Fruit fly (Drosophila melanogaster): ENCODE results near the gene MESR3.

Gene MESR3

dm6 chr2L:18705617-18706046 is 88.6 kb downstream of the MESR3 start, which contains the start of gene Jwa (continued):
- peak; percentile 88 for TF ChIP-seq psq (GFP tag; optimal IDR thresholded peaks at IDR 0.05)
- no peak for TF ChIP-seq GATAd (GFP tag; optimal IDR thresholded peaks at IDR 0.05)

dm6 chr2L:18707844-18708238 is 90.8 kb downstream of the MESR3 start:
- TF ChIP-seq Dfd (GFP tag; optimal IDR thresholded peaks at IDR 0.05) = no peak
- no peak for TF ChIP-seq GATAd (GFP tag; optimal IDR thresholded peaks at IDR 0.05)
- no peak for TF ChIP-seq pan (optimal IDR thresholded peaks at IDR 0.05)
- peak; percentile 43 for TF ChIP-seq h (GFP tag; optimal IDR thresholded peaks at IDR 0.05)
- no peak for TF ChIP-seq Vsx2 (GFP tag; optimal IDR thresholded peaks at IDR 0.05; ENCODE audit: partially characterized antibody)
- TF ChIP-seq Mio (GFP tag; optimal IDR thresholded peaks at IDR 0.05) = no peak
- no peak for TF ChIP-seq psq (GFP tag; optimal IDR thresholded peaks at IDR 0.05)
- TF ChIP-seq CrebA (GFP tag; optimal IDR thresholded peaks at IDR 0.05; ENCODE audit: borderline replicate concordance) = no peak
- TF ChIP-seq Hr83 (GFP tag; optimal IDR thresholded peaks at IDR 0.05; ENCODE audit: poor library complexity, severe bottlenecking) = peak; percentile 25
- TF ChIP-seq Rel (GFP tag; optimal IDR thresholded peaks at IDR 0.05) = no peak
- TF ChIP-seq Rel (tag; optimal IDR thresholded peaks at IDR 0.05) = no peak
- peak; percentile 63 for TF ChIP-seq Hnf4 (GFP tag; optimal IDR thresholded peaks at IDR 0.05)
- no peak for TF ChIP-seq Dif (GFP tag; optimal IDR thresholded peaks at IDR 0.05; ENCODE audit: partially characterized antibody)
- no peak for TF ChIP-seq Sp1 (GFP tag; optimal IDR thresholded peaks at IDR 0.05)
- TF ChIP-seq fru (GFP tag; optimal IDR thresholded peaks at IDR 0.05) = peak; percentile 53
- TF ChIP-seq dl (GFP tag; optimal IDR thresholded peaks at IDR 0.05; ENCODE audit: insufficient read depth in 1 of 2, partially characterized antibody in 2 of 2) = no peak
- no peak for TF ChIP-seq dsf (GFP tag; optimal IDR thresholded peaks at IDR 0.05; ENCODE audit: borderline replicate concordance)
- peak; percentile 10 for TF ChIP-seq CG32264 (GFP tag; optimal IDR thresholded peaks at IDR 0.05)
- TF ChIP-seq Abd-B (GFP tag; optimal IDR thresholded peaks at IDR 0.05) = no peak
- TF ChIP-seq Hr78 (GFP tag; optimal IDR thresholded peaks at IDR 0.05) = no peak
- TF ChIP-seq sage (GFP tag; optimal IDR thresholded peaks at IDR 0.05) = no peak
- TF ChIP-seq br (GFP tag; optimal IDR thresholded peaks at IDR 0.05) = peak; percentile 38
- TF ChIP-seq Jra (GFP tag; optimal IDR thresholded peaks at IDR 0.05) = no peak
- no peak for TF ChIP-seq brk (GFP tag; optimal IDR thresholded peaks at IDR 0.05)
- TF ChIP-seq CG9705 (GFP tag; optimal IDR thresholded peaks at IDR 0.05) = no peak
- TF ChIP-seq Myc (optimal IDR thresholded peaks at IDR 0.05) = no peak
- TF ChIP-seq N (GFP tag; optimal IDR thresholded peaks at IDR 0.05) = no peak
- TF ChIP-seq jim (GFP tag; optimal IDR thresholded peaks at IDR 0.05) = no peak
- peak; percentile 59 for TF ChIP-seq rgr (GFP tag; optimal IDR thresholded peaks at IDR 0.05)
- TF ChIP-seq foxo (GFP tag; optimal IDR thresholded peaks at IDR 0.05) = peak in 1 of 2 experiments; percentile 54
- no peak for TF ChIP-seq HLH106 (tag; optimal IDR thresholded peaks at IDR 0.05)
- TF ChIP-seq tai (GFP tag; optimal IDR thresholded peaks at IDR 0.05) = no peak
- TF ChIP-seq ey (GFP tag; optimal IDR thresholded peaks at IDR 0.05) = peak; percentile 22
- TF ChIP-seq dmrt93B (GFP tag; optimal IDR thresholded peaks at IDR 0.05) = no peak
- no peak for TF ChIP-seq usp (GFP tag; optimal IDR thresholded peaks at IDR 0.05)
- TF ChIP-seq woc (GFP tag; optimal IDR thresholded peaks at IDR 0.05) = no peak
- peak; percentile 36 for TF ChIP-seq OdsH (GFP tag; optimal IDR thresholded peaks at IDR 0.05)
- TF ChIP-seq lola (GFP tag; optimal IDR thresholded peaks at IDR 0.05) = no peak
- TF ChIP-seq sv (GFP tag; optimal IDR thresholded peaks at IDR 0.05) = no peak

DNA sequence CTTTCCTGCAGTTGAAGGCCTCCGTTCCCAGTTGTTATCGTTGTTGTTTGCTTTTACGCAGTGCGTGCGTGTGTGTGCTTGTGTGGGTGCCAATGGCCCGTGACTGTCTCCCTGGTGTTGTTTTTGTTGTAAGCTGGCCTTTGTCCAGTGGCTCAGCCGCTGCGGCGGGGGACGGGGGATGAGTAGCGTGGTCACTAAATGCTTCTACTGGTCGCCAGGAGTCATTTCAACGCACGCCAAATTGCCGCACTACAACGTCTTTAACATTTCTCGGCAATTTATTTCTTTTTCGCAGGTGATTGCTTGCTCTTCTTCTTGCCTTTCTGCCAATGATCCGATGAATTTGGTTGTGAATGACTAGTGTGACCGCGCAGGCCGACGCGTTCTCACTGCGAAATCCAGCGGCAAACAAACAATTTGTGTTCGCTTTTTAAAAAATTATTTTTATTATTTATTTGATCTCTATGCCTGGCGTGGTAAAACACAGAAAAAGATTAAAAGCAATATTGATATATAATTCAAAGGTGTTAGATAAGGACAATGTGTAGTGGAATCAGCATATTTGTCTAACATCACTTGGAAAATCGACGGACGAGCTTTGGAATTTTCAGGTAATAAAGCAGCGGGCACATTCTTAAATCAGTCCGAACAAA is 91.3 kb downstream of the MESR3 start, which contains the start of the genes Faf2 and Grip71:
Faf2 (minus strand) TSS at position 450 of the 653 bp plus-strand sequence.
Grip71 (plus strand) TSS at position 608 of the 653 bp plus-strand sequence.
- TF ChIP-seq dl (GFP tag; optimal IDR thresholded peaks at IDR 0.05; ENCODE audit: insufficient read depth in 1 of 2, partially characterized antibody in 2 of 2) (no peak), Abd-B (GFP tag; optimal IDR thresholded peaks at IDR 0.05) (no peak), br (GFP tag; optimal IDR thresholded peaks at IDR 0.05) (peak; percentile 60), Hr83 (GFP tag; optimal IDR thresholded peaks at IDR 0.05; ENCODE audit: poor library complexity, severe bottlenecking) (no peak), psq (GFP tag; optimal IDR thresholded peaks at IDR 0.05) (peak; percentile 62), Hr78 (GFP tag; optimal IDR thresholded peaks at IDR 0.05) (no peak), Rel (GFP tag; optimal IDR thresholded peaks at IDR 0.05) (peak; percentile 3), Rel (tag; optimal IDR thresholded peaks at IDR 0.05) (peak; percentile 60), Hnf4 (GFP tag; optimal IDR thresholded peaks at IDR 0.05) (peak; percentile 77), Mio (GFP tag; optimal IDR thresholded peaks at IDR 0.05) (no peak), Jra (GFP tag; optimal IDR thresholded peaks at IDR 0.05) (peak; percentile 39), sage (GFP tag; optimal IDR thresholded peaks at IDR 0.05) (peak; percentile 72), Myc (optimal IDR thresholded peaks at IDR 0.05) (no peak), foxo (GFP tag; optimal IDR thresholded peaks at IDR 0.05) (peak in 1 of 2 experiments; percentile 81), pan (optimal IDR thresholded peaks at IDR 0.05) (no peak), N (GFP tag; optimal IDR thresholded peaks at IDR 0.05) (peak; percentile 73), tai (GFP tag; optimal IDR thresholded peaks at IDR 0.05) (no peak), ey (GFP tag; optimal IDR thresholded peaks at IDR 0.05) (peak; percentile 74), Dif (GFP tag; optimal IDR thresholded peaks at IDR 0.05; ENCODE audit: partially characterized antibody) (no peak), lola (GFP tag; optimal IDR thresholded peaks at IDR 0.05) (no peak), OdsH (GFP tag; optimal IDR thresholded peaks at IDR 0.05) (peak; percentile 42), brk (GFP tag; optimal IDR thresholded peaks at IDR 0.05) (no peak), HLH106 (tag; optimal IDR thresholded peaks at IDR 0.05) (peak; percentile 88), Vsx2 (GFP tag; optimal IDR thresholded peaks at IDR 0.05; ENCODE audit: partially characterized antibody) (no peak), jim (GFP tag; optimal IDR thresholded peaks at IDR 0.05) (no peak), GATAd (GFP tag; optimal IDR thresholded peaks at IDR 0.05) (peak; percentile 36), CG9705 (GFP tag; optimal IDR thresholded peaks at IDR 0.05) (peak; percentile 57), CG32264 (GFP tag; optimal IDR thresholded peaks at IDR 0.05) (peak; percentile 51), dmrt93B (GFP tag; optimal IDR thresholded peaks at IDR 0.05) (peak; percentile 83), sv (GFP tag; optimal IDR thresholded peaks at IDR 0.05) (peak; percentile 57), rgr (GFP tag; optimal IDR thresholded peaks at IDR 0.05) (peak; percentile 82), Dfd (GFP tag; optimal IDR thresholded peaks at IDR 0.05) (no peak), fru (GFP tag; optimal IDR thresholded peaks at IDR 0.05) (peak; percentile 72), Sp1 (GFP tag; optimal IDR thresholded peaks at IDR 0.05) (peak; percentile 66), woc (GFP tag; optimal IDR thresholded peaks at IDR 0.05) (peak; percentile 61), h (GFP tag; optimal IDR thresholded peaks at IDR 0.05) (peak; percentile 79), dsf (GFP tag; optimal IDR thresholded peaks at IDR 0.05; ENCODE audit: borderline replicate concordance) (peak; percentile 60)

Data from whole organism, wandering third instar larva.